Worm (Caenorhabditis elegans) whole organism, early embryonic: ENCODE measurements around the gene egas-4.

Experiments used
- B0310.2 ChIP-seq: sonication (generic microtip); optimal IDR thresholded peaks from 2 replicates; lab custom pipeline; 2016; ENCODE audit warnings: mild to moderate bottlenecking, missing genetic modification characterization, missing compliant biosample characterization
- aly-1 ChIP-seq: sonication (generic microtip); optimal IDR thresholded peaks from 2 replicates; lab custom pipeline; 2016; ENCODE audit warnings: missing genetic modification characterization, missing compliant biosample characterization
- ama-1 ChIP-seq: fragments of 150-350 bp; optimal IDR thresholded peaks from 2 replicates; lab custom pipeline; 2014
- ets-7 ChIP-seq: sonication (generic microtip); optimal IDR thresholded peaks from 2 replicates; lab custom pipeline; 2016; ENCODE audit warnings: missing genotype, missing genetic modification characterization, missing compliant biosample characterization
- flt-1 ChIP-seq: fragments of 200-800 bp; sonication (Bioruptor generic); IDR thresholded peaks from 2 replicates; pipeline ENCODE4 v1.3.6; 2022; ENCODE audit warnings: missing genetic modification characterization, missing compliant biosample characterization
- hmg-4 ChIP-seq: fragments of 200-800 bp; sonication (Bioruptor generic); optimal IDR thresholded peaks from 2 replicates; lab custom pipeline; 2018; ENCODE audit warnings: mild to moderate bottlenecking, missing genetic modification characterization, missing compliant biosample characterization
- sea-1 ChIP-seq: fragments of 200-800 bp; sonication (Bioruptor generic); conservative IDR thresholded peaks from 2 replicates; pipeline ENCODE4 v1.3.6; 2022; ENCODE audit warnings: missing genetic modification characterization, missing compliant biosample characterization

DNA sequence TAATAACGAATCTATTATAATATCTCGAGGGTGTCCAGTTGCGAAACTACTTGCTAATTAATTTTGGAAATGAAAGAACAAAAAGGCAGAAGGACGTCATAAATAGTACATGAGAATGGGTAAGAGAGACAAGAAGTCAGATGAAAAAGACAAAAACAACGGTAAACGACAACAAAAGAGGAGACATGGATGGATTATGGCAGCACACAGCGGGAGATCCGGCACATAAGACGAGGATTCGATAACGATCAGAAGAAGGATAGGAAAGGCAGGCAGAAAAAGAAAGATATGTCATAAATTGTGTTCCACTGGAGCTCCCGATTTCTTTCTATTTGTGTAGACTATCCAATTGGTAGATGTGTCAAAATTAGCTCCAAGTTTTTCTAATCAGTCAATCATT lies 23.9 kb upstream of the egas-4 start:
- TF ChIP-seq flt-1 (GFP tag; lab: Robert Waterston, UW) (no peak), ama-1 (lab: Kevin White, UChicago) (no peak), aly-1 (no peak), B0310.2 (tag; lab: Kevin White, UChicago) (no peak), hmg-4 (no peak), sea-1 (GFP tag; lab: Robert Waterston, UW) (no peak), ets-7 (tag; lab: Kevin White, UChicago) (no peak)
